Worm (Caenorhabditis elegans): Measurements from ENCODE around the gene ham-3.

ham-3 gene

DNA sequence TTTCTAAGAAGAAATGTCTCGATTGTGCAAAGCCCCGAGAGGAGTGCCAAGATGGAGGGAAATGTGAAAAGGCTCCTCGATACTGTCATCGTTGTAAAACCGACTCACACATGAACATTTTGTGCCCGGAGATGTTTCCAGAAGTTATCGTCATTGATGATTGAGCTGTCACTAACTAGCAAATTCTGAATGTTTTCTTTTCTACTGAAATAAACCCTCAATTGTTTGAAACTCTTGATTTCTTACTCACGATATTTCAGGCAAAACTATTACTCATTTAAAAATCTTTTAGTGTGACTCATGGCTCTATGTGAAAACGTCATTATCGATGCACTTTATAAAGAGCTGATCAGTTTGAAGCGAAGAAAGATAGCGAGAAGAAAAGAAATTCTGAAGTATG lies 35.5 kb upstream of the ham-3 start, which contains the start of gene T16H12.13:
TSS of gene T16H12.13 (plus strand) at position 301 of the 400 bp plus-strand sequence.
- TF ChIP-seq tbx-8 (GFP tag; optimal IDR thresholded peaks at IDR 0.05) (no peak), ztf-11 (tag; optimal IDR thresholded peaks at IDR 0.05) (no peak)

DNA sequence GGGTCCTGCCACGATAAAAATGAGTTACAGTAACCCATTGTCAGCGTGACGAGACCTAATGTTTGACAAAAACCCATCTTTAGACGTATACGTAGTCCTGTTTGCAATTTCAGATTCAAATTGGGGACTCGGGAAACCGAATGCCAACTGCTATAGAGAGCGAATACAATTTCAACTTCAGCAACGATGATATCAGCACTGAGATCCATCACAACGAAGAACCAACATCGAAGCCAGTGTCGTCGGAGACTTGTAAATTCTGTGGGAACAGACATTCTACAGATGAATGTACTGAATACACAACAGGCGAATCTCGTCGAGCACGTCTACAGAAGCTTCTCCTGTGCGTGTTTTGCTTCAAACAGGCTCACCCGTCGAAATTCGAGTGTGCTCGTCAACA lies 35.0 kb upstream of the ham-3 start:
- TF ChIP-seq lin-32 (GFP tag; optimal IDR thresholded peaks at IDR 0.05) = no peak
- TF ChIP-seq mls-2 (tag; optimal IDR thresholded peaks at IDR 0.05) = no peak
- no peak for TF ChIP-seq hlh-1 (tag; optimal IDR thresholded peaks at IDR 0.05)
- TF ChIP-seq nhr-2 (tag; optimal IDR thresholded peaks at IDR 0.05) = no peak
- TF ChIP-seq ceh-39 (tag; optimal IDR thresholded peaks at IDR 0.05) = no peak
- no peak for TF ChIP-seq drap-1 (GFP tag; optimal IDR thresholded peaks at IDR 0.05)
- TF ChIP-seq ham-2 (GFP tag; optimal IDR thresholded peaks at IDR 0.05) = no peak
- no peak for TF ChIP-seq ceh-43 (GFP tag; optimal IDR thresholded peaks at IDR 0.05)
- no peak for TF ChIP-seq bed-3 (GFP tag; optimal IDR thresholded peaks at IDR 0.05)

DNA sequence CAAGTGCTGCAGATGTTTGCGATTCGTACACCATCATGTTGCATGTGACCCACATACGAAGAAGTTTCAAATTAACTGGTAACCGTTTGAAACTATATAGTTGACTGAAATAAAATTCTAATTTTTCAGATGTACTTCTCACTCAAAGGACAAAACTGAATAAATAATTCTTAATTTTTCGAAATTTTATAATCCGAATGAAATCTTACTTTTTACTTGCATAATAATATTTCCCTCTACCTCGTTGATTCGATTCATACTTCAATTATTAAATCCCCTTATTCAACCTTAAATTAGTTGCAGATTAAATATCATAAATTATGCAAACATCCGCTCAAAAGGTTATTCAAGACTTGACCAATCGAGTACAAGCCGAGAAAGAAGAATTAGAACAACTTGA lies 34.6 kb upstream of the ham-3 start, which contains the start of gene T16H12.2:
TSS of gene T16H12.2 (plus strand) at position 301 of the 400 bp plus-strand sequence.
- no peak for TF ChIP-seq flh-1 (GFP tag; optimal IDR thresholded peaks at IDR 0.05)
- no peak for TF ChIP-seq unc-120 (tag; optimal IDR thresholded peaks at IDR 0.05; ENCODE audit: poor library complexity, severe bottlenecking)
- TF ChIP-seq ceh-43 (GFP tag; optimal IDR thresholded peaks at IDR 0.05) = no peak
- no peak for TF ChIP-seq bed-3 (GFP tag; optimal IDR thresholded peaks at IDR 0.05)
- TF ChIP-seq ceh-83 (GFP tag; optimal IDR thresholded peaks at IDR 0.05) = no peak
- no peak for TF ChIP-seq zip-8 (tag; optimal IDR thresholded peaks at IDR 0.05)
- no peak for TF ChIP-seq tbx-8 (GFP tag; optimal IDR thresholded peaks at IDR 0.05)
- no peak for TF ChIP-seq snpc-4 (tag; optimal IDR thresholded peaks at IDR 0.05)
- no peak for TF ChIP-seq hlh-1 (tag; optimal IDR thresholded peaks at IDR 0.05)
- no peak for TF ChIP-seq elt-1 (tag; optimal IDR thresholded peaks at IDR 0.05; ENCODE audit: borderline replicate concordance, insufficient read depth)
- no peak for TF ChIP-seq nhr-237 (tag; optimal IDR thresholded peaks at IDR 0.05)
- no peak for TF ChIP-seq cnd-1 (tag; optimal IDR thresholded peaks at IDR 0.05)
- TF ChIP-seq sptf-1 (tag; optimal IDR thresholded peaks at IDR 0.05) = no peak
- no peak for TF ChIP-seq mep-1 (tag; optimal IDR thresholded peaks at IDR 0.05)
- TF ChIP-seq sem-2 (GFP tag; optimal IDR thresholded peaks at IDR 0.05) = no peak
- TF ChIP-seq ztf-11 (tag; optimal IDR thresholded peaks at IDR 0.05) = no peak
- TF ChIP-seq M03D4.4 (tag; optimal IDR thresholded peaks at IDR 0.05) = no peak

DNA sequence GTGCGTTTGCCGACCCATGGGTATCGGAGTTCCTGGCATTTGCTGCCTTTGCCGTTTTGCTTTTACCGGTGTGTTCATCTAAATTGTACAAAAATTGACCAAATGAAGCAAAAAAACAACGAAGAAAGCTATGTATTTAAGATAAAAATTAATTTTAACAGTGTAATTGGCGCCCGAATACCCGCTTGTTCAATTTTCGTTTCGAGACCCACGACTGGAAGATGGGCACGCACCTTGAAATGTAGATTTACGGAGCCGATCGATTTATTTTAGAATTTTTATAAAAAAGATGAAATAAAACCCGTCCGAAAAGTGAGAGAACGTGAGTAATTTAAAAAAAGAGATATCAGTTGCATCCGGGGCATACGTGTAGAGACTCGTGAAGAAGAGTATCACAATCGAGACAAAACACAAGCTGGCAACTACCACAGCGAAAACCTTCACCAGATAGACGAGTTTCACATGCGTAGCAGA lies 32.0 kb upstream of the ham-3 start, which contains the start of gene hal-2:
TSS of gene hal-2 (minus strand) at position 424 of the 474 bp plus-strand sequence.
- no peak for TF ChIP-seq ztf-11 (tag; optimal IDR thresholded peaks at IDR 0.05)
- no peak for TF ChIP-seq unc-39 (tag; optimal IDR thresholded peaks at IDR 0.05)
- TF ChIP-seq sem-2 (GFP tag; optimal IDR thresholded peaks at IDR 0.05) = no peak
- no peak for TF ChIP-seq lin-13 (tag; optimal IDR thresholded peaks at IDR 0.05)
- no peak for TF ChIP-seq nhr-76 (tag; optimal IDR thresholded peaks at IDR 0.05)
- no peak for TF ChIP-seq drap-1 (GFP tag; optimal IDR thresholded peaks at IDR 0.05)
- TF ChIP-seq unc-120 (tag; optimal IDR thresholded peaks at IDR 0.05; ENCODE audit: poor library complexity, severe bottlenecking) = no peak
- no peak for TF ChIP-seq blmp-1 (tag; optimal IDR thresholded peaks at IDR 0.05)
- no peak for TF ChIP-seq ceh-83 (GFP tag; optimal IDR thresholded peaks at IDR 0.05)
- no peak for TF ChIP-seq nhr-12 (tag; optimal IDR thresholded peaks at IDR 0.05)
- no peak for TF ChIP-seq elt-3 (tag; optimal IDR thresholded peaks at IDR 0.05)
- no peak for TF ChIP-seq nhr-237 (tag; optimal IDR thresholded peaks at IDR 0.05)
- no peak for TF ChIP-seq nhr-2 (tag; optimal IDR thresholded peaks at IDR 0.05)
- TF ChIP-seq tbx-8 (GFP tag; optimal IDR thresholded peaks at IDR 0.05) = no peak
- TF ChIP-seq unc-62 (GFP tag; optimal IDR thresholded peaks at IDR 0.05) = no peak
- no peak for TF ChIP-seq bed-3 (GFP tag; optimal IDR thresholded peaks at IDR 0.05)
- no peak for TF ChIP-seq lsy-2 (tag; optimal IDR thresholded peaks at IDR 0.05)
- TF ChIP-seq hlh-1 (tag; optimal IDR thresholded peaks at IDR 0.05) = no peak

DNA sequence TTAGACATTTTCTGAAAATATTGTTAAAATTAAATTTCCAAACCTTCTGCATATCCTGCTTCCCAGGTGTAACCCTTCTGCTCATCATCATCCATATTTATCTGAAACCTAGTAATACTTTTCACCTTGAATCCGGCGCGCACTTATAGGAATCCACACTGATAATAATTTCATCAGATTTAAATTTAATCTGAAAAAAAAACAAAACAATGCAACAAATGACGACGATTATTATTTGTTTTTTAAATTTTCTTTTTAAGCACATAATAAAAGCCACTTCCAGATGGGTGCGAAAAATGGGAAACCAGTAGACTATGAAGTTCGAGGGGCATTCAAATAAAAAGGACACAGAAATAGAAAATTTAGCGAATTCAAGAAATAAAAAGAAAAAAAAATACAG lies 29.9 kb upstream of the ham-3 start, which contains the start of gene gtf-2H2C:
TSS of gene gtf-2H2C (minus strand) at position 101 of the 400 bp plus-strand sequence.
- TF ChIP-seq ceh-43 (GFP tag; optimal IDR thresholded peaks at IDR 0.05) (no peak), unc-39 (tag; optimal IDR thresholded peaks at IDR 0.05) (no peak), lsy-2 (tag; optimal IDR thresholded peaks at IDR 0.05) (no peak), blmp-1 (tag; optimal IDR thresholded peaks at IDR 0.05) (no peak), unc-120 (tag; optimal IDR thresholded peaks at IDR 0.05; ENCODE audit: poor library complexity, severe bottlenecking) (no peak), snpc-4 (tag; optimal IDR thresholded peaks at IDR 0.05) (no peak), lin-32 (GFP tag; optimal IDR thresholded peaks at IDR 0.05) (no peak), nhr-12 (tag; optimal IDR thresholded peaks at IDR 0.05) (no peak), nhr-76 (tag; optimal IDR thresholded peaks at IDR 0.05) (no peak), lin-13 (tag; optimal IDR thresholded peaks at IDR 0.05) (no peak), mep-1 (tag; optimal IDR thresholded peaks at IDR 0.05) (no peak), M03D4.4 (tag; optimal IDR thresholded peaks at IDR 0.05) (no peak), ceh-83 (GFP tag; optimal IDR thresholded peaks at IDR 0.05) (no peak)
